Fruit fly (Drosophila melanogaster) whole organism, embryonic: Measurements from ENCODE around the gene CG31800.

Experiments used
- Asciz ChIP-seq: fragments of 200-800 bp; sonication (Bioruptor generic); optimal IDR thresholded peaks from 2 replicates; lab custom pipeline; 2017; ENCODE audit warnings: missing biosample characterization, mild to moderate bottlenecking, missing genetic modification characterization, missing genetic modification reagents
- C15 ChIP-seq: fragments of 200-800 bp; sonication (Bioruptor generic); IDR thresholded peaks from 3 replicates; pipeline ENCODE4 v1.3.6; 2022; ENCODE audit warnings: missing biosample characterization, missing genetic modification characterization
- CG1024 ChIP-seq: fragments of 200-800 bp; sonication (Bioruptor generic); IDR thresholded peaks from 2 replicates; pipeline ENCODE4 v1.3.6; 2022; ENCODE audit warnings: missing biosample characterization, missing genetic modification characterization
- CG10979 ChIP-seq: fragments of 200-800 bp; sonication (Bioruptor generic); optimal IDR thresholded peaks from 2 replicates; lab custom pipeline; 2018; ENCODE audit warnings: missing biosample characterization, mild to moderate bottlenecking, missing genetic modification characterization, moderate library complexity
- CG11456 ChIP-seq: fragments of 200-800 bp; sonication (Bioruptor generic); IDR thresholded peaks from 3 replicates; pipeline ENCODE4 v1.3.6; 2022; ENCODE audit warnings: missing biosample characterization, missing genetic modification characterization
- CG12155 ChIP-seq: fragments of 200-800 bp; sonication (Bioruptor generic); optimal IDR thresholded peaks from 3 replicates; lab custom pipeline; 2016; ENCODE audit warnings: missing biosample characterization, missing genetic modification characterization
- CG12659 ChIP-seq: fragments of 200-800 bp; sonication (Bioruptor generic); optimal IDR thresholded peaks from 3 replicates; lab custom pipeline; 2017; ENCODE audit warnings: mild to moderate bottlenecking, missing biosample characterization, missing genetic modification reagents, missing genetic modification characterization
- CG14050 ChIP-seq: fragments of 200-800 bp; sonication (Bioruptor generic); IDR thresholded peaks from 3 replicates; pipeline ENCODE4 v1.3.6; 2022; ENCODE audit warnings: missing biosample characterization, missing genetic modification characterization
- CG1602 ChIP-seq: fragments of 200-800 bp; sonication (Bioruptor generic); optimal IDR thresholded peaks from 3 replicates; lab custom pipeline; 2016; ENCODE audit warnings: missing biosample characterization, missing genetic modification characterization
- CG16779 ChIP-seq: fragments of 200-800 bp; sonication (Bioruptor generic); IDR thresholded peaks from 2 replicates; pipeline ENCODE4 v1.3.6; 2022; ENCODE audit warnings: missing biosample characterization, missing genetic modification characterization
- CG17328 ChIP-seq: fragments of 200-800 bp; sonication (Bioruptor generic); IDR thresholded peaks from 2 replicates; pipeline ENCODE4 v1.3.6; 2022; ENCODE audit warnings: missing biosample characterization, missing genetic modification characterization
- CG17612 ChIP-seq: fragments of 200-800 bp; sonication (Bioruptor generic); IDR thresholded peaks from 2 replicates; pipeline ENCODE4 v1.3.6; 2022; ENCODE audit warnings: missing biosample characterization, missing genetic modification characterization
- CG17829 ChIP-seq: fragments of 200-800 bp; optimal IDR thresholded peaks from 2 replicates; lab custom pipeline; 2019; ENCODE audit warnings: missing biosample characterization, mild to moderate bottlenecking, missing genetic modification characterization, moderate library complexity
- CG18764 ChIP-seq: fragments of 200-800 bp; sonication (Bioruptor generic); optimal IDR thresholded peaks from 3 replicates; lab custom pipeline; 2016; ENCODE audit warnings: missing biosample characterization, missing genetic modification characterization
- CG33213 ChIP-seq: fragments of 200-800 bp; sonication (Bioruptor generic); optimal IDR thresholded peaks from 3 replicates; lab custom pipeline; 2016; ENCODE audit warnings: missing biosample characterization, missing genetic modification characterization
- CG3407 ChIP-seq: fragments of 200-800 bp; sonication (Bioruptor generic); optimal IDR thresholded peaks from 2 replicates; lab custom pipeline; 2018; ENCODE audit warnings: missing biosample characterization, mild to moderate bottlenecking, missing genetic modification characterization
- CG4820 ChIP-seq: fragments of 200-800 bp; sonication (Bioruptor generic); optimal IDR thresholded peaks from 3 replicates; lab custom pipeline; 2016; ENCODE audit warnings: missing biosample characterization, missing genetic modification characterization
- CG6683 ChIP-seq: fragments of 200-800 bp; sonication (Bioruptor generic); optimal IDR thresholded peaks from 2 replicates; lab custom pipeline; 2017; ENCODE audit warnings: missing biosample characterization, mild to moderate bottlenecking, missing genetic modification characterization, missing genetic modification reagents
- CG6791 ChIP-seq: fragments of 200-800 bp; sonication (Bioruptor generic); IDR thresholded peaks from 3 replicates; pipeline ENCODE4 v1.3.6; 2022; ENCODE audit warnings: missing biosample characterization, missing genetic modification characterization; ENCODE audit not compliant: partially characterized antibody
- CG7372 ChIP-seq: fragments of 200-800 bp; sonication (Bioruptor generic); IDR thresholded peaks from 2 replicates; pipeline ENCODE4 v1.3.6; 2022; ENCODE audit warnings: missing biosample characterization, missing genetic modification characterization
- CG7786 ChIP-seq: fragments of 200-800 bp; sonication (Bioruptor generic); optimal IDR thresholded peaks from 2 replicates; lab custom pipeline; 2016; ENCODE audit warnings: missing biosample characterization, missing genetic modification characterization
- CG8089 ChIP-seq: fragments of 200-800 bp; sonication (Bioruptor generic); optimal IDR thresholded peaks from 3 replicates; lab custom pipeline; 2016; ENCODE audit warnings: missing biosample characterization, missing genetic modification characterization
- CoRest ChIP-seq: fragments of 200-800 bp; sonication (Bioruptor generic); optimal IDR thresholded peaks from 3 replicates; lab custom pipeline; 2018; ENCODE audit warnings: missing biosample characterization, mild to moderate bottlenecking, missing genetic modification characterization, moderate library complexity
- D19B ChIP-seq: fragments of 200-800 bp; sonication (Bioruptor generic); optimal IDR thresholded peaks from 2 replicates; lab custom pipeline; 2017; ENCODE audit warnings: missing biosample characterization, mild to moderate bottlenecking, missing genetic modification characterization
- Dref ChIP-seq: fragments of 200-800 bp; sonication (Bioruptor generic); IDR thresholded peaks from 2 replicates; pipeline ENCODE4 v1.3.6; 2022; ENCODE audit warnings: missing biosample characterization, missing genetic modification characterization
- Ets65A ChIP-seq: fragments of 200-800 bp; sonication (Bioruptor generic); peaks from one replicate; lab custom pipeline; 2016; ENCODE audit warnings: missing biosample characterization, missing genetic modification characterization
- Mrtf ChIP-seq: fragments of 200-800 bp; sonication (Bioruptor generic); IDR thresholded peaks from 3 replicates; pipeline ENCODE4 v1.3.6; 2022; ENCODE audit warnings: missing biosample characterization, missing genetic modification characterization
- Neu2 ChIP-seq: fragments of 200-800 bp; sonication (Bioruptor generic); optimal IDR thresholded peaks from 3 replicates; lab custom pipeline; 2016; ENCODE audit warnings: missing biosample characterization, missing genetic modification characterization, borderline replicate concordance
- Rx ChIP-seq: fragments of 200-800 bp; sonication (Bioruptor generic); IDR thresholded peaks from 2 replicates; pipeline ENCODE4 v1.3.6; 2022; ENCODE audit warnings: missing biosample characterization, missing genetic modification characterization
- Sin3A ChIP-seq: fragments of >200 bp; optimal IDR thresholded peaks from 2 replicates; lab custom pipeline; 2018
- Taf1 ChIP-seq: fragments of 200-800 bp; sonication (Bioruptor generic); IDR thresholded peaks from 2 replicates; pipeline ENCODE4 v1.3.6; 2022; ENCODE audit warnings: missing biosample characterization, missing genetic modification characterization
- Tbp ChIP-seq: fragments of >200 bp; optimal IDR thresholded peaks from 2 replicates; lab custom pipeline; 2018; ENCODE audit warnings: missing biosample characterization, missing genetic modification characterization
- abd-A ChIP-seq: fragments of 200-800 bp; sonication (Bioruptor generic); optimal IDR thresholded peaks from 3 replicates; lab custom pipeline; 2019; ENCODE audit warnings: missing biosample characterization, mild to moderate bottlenecking, missing genetic modification characterization, moderate library complexity
- btn ChIP-seq: fragments of 200-800 bp; sonication (Bioruptor generic); optimal IDR thresholded peaks from 2 replicates; lab custom pipeline; 2016; ENCODE audit warnings: missing biosample characterization, missing genetic modification characterization
- cas ChIP-seq: fragments of 200-800 bp; sonication (Bioruptor generic); IDR thresholded peaks from 2 replicates; pipeline ENCODE4 v1.3.6; 2022; ENCODE audit warnings: missing biosample characterization, missing genetic modification characterization
- cato ChIP-seq: fragments of 200-800 bp; sonication (Bioruptor generic); optimal IDR thresholded peaks from 2 replicates; lab custom pipeline; 2016; ENCODE audit warnings: missing biosample characterization, missing genetic modification characterization, borderline replicate concordance
- cwo ChIP-seq: fragments of 200-800 bp; sonication (Bioruptor generic); optimal IDR thresholded peaks from 3 replicates; lab custom pipeline; 2017; ENCODE audit warnings: missing biosample characterization, missing genetic modification characterization, mild to moderate bottlenecking, moderate library complexity, missing genetic modification reagents
- esg ChIP-seq: fragments of 200-800 bp; sonication (Bioruptor generic); conservative IDR thresholded peaks from 2 replicates; pipeline ENCODE4 v1.3.6; 2022; ENCODE audit warnings: missing biosample characterization, missing genetic modification characterization
- ewg ChIP-seq: fragments of 200-800 bp; sonication (Bioruptor generic); optimal IDR thresholded peaks from 3 replicates; lab custom pipeline; 2017; ENCODE audit warnings: mild to moderate bottlenecking, missing biosample characterization, missing genetic modification reagents, missing genetic modification characterization
- fd3F ChIP-seq: fragments of 200-800 bp; sonication (Bioruptor generic); optimal IDR thresholded peaks from 2 replicates; lab custom pipeline; 2018; ENCODE audit warnings: missing biosample characterization, mild to moderate bottlenecking, missing genetic modification characterization, moderate library complexity
- gsb-n ChIP-seq: fragments of 200-800 bp; sonication (Bioruptor generic); optimal IDR thresholded peaks from 3 replicates; lab custom pipeline; 2018; ENCODE audit warnings: missing biosample characterization, mild to moderate bottlenecking, missing genetic modification characterization
- lbe ChIP-seq: fragments of 200-800 bp; sonication (Bioruptor generic); optimal IDR thresholded peaks from 2 replicates; lab custom pipeline; 2016; ENCODE audit warnings: missing biosample characterization, mild to moderate bottlenecking, missing genetic modification characterization
- mld ChIP-seq: fragments of 200-800 bp; sonication (Bioruptor generic); IDR thresholded peaks from 3 replicates; pipeline ENCODE4 v1.3.6; 2022; ENCODE audit warnings: missing biosample characterization, missing genetic modification characterization; ENCODE audit not compliant: partially characterized antibody
- oc ChIP-seq: fragments of 200-800 bp; sonication (Bioruptor generic); optimal IDR thresholded peaks from 2 replicates; lab custom pipeline; 2018; ENCODE audit warnings: missing biosample characterization, mild to moderate bottlenecking, missing genetic modification characterization, moderate library complexity
- otp ChIP-seq: fragments of 200-800 bp; sonication (Bioruptor generic); IDR thresholded peaks from 3 replicates; pipeline ENCODE4, ENCODE4 v1.3.6; 2022; ENCODE audit warnings: missing biosample characterization, missing genetic modification characterization
- pho ChIP-seq: fragments of 200-800 bp; sonication (Bioruptor generic); optimal IDR thresholded peaks from 2 replicates; lab custom pipeline; 2016; ENCODE audit warnings: missing biosample characterization, missing genetic modification characterization
- pum ChIP-seq: fragments of 200-800 bp; sonication (Bioruptor generic); optimal IDR thresholded peaks from 2 replicates; lab custom pipeline; 2016; ENCODE audit warnings: missing biosample characterization, missing genetic modification characterization
- sr ChIP-seq: fragments of 200-800 bp; sonication (Bioruptor generic); IDR thresholded peaks from 3 replicates; pipeline ENCODE4 v1.3.6; 2022; ENCODE audit warnings: missing biosample characterization, missing genetic modification characterization
- stwl ChIP-seq: fragments of 200-800 bp; sonication (Bioruptor generic); optimal IDR thresholded peaks from 3 replicates; lab custom pipeline; 2018; ENCODE audit warnings: missing biosample characterization, mild to moderate bottlenecking, missing genetic modification characterization, moderate library complexity
- tio ChIP-seq: fragments of 200-800 bp; sonication (Bioruptor generic); optimal IDR thresholded peaks from 2 replicates; lab custom pipeline; 2017; ENCODE audit warnings: missing biosample characterization, missing genetic modification characterization, inconsistent platforms
- tll ChIP-seq, 2 experiments: fragments of 200-800 bp in 1 of 2; fragments of >200 bp in 1 of 2; sonication (Bioruptor generic) in 1 of 2; optimal IDR thresholded peaks; 2 replicates each; lab custom pipeline; 2017 to 2019; ENCODE audit warnings: missing biosample characterization in 2 of 2, missing genetic modification characterization in 2 of 2, mild to moderate bottlenecking in 1 of 2, moderate library complexity in 1 of 2
- unc-4 ChIP-seq: fragments of 200-800 bp; sonication (Bioruptor generic); IDR thresholded peaks from 2 replicates; pipeline ENCODE4 v1.3.6; 2022; ENCODE audit warnings: missing biosample characterization, missing genetic modification characterization; ENCODE audit not compliant: partially characterized antibody

The CG31800 gene

dm6 chr2L:19058916-19059315, 24.5 kb upstream of the CG31800 start, which contains the start of gene Phlpp (continued):
- TF ChIP-seq cato (GFP tag; lab: Kevin White, UChicago) = no peak
- TF ChIP-seq CG16779 = no peak
- no peak for TF ChIP-seq Dref (GFP tag; lab: Robert Waterston, UW)
- peak; percentile 67 for TF ChIP-seq CG17829 (tag; lab: Kevin White, UChicago)
- no peak for TF ChIP-seq gsb-n (tag; lab: Kevin White, UChicago)
- TF ChIP-seq Mrtf = no peak
- TF ChIP-seq tio (GFP tag; lab: Kevin White, UChicago) = no peak
- TF ChIP-seq tll (GFP tag; optimal IDR thresholded peaks at IDR 0.05; lab: Kevin White, UChicago) = no peak
- TF ChIP-seq oc = no peak
- peak; percentile 47 for TF ChIP-seq CoRest (tag; lab: Kevin White, UChicago)
- no peak for TF ChIP-seq Asciz (GFP tag; lab: Kevin White, UChicago)
- TF ChIP-seq CG4820 (GFP tag; lab: Kevin White, UChicago) = no peak
- no peak for TF ChIP-seq CG1602
- peak; percentile 13 for TF ChIP-seq Ets65A (GFP tag; lab: Kevin White, UChicago)
- TF ChIP-seq CG17612 (GFP tag; lab: Robert Waterston, UW) = no peak
- no peak for TF ChIP-seq CG14050 (GFP tag; lab: Robert Waterston, UW)
- no peak for TF ChIP-seq CG6683
- TF ChIP-seq ewg (GFP tag; lab: Kevin White, UChicago) = no peak
- no peak for TF ChIP-seq CG12659 (GFP tag; lab: Kevin White, UChicago)
- TF ChIP-seq Rx (GFP tag; lab: Robert Waterston, UW) = peak; percentile 59
- no peak for TF ChIP-seq pho (GFP tag; lab: Kevin White, UChicago)
- no peak for TF ChIP-seq CG8089 (GFP tag; lab: Kevin White, UChicago)
- TF ChIP-seq CG12155 (GFP tag; lab: Kevin White, UChicago) = no peak
- no peak for TF ChIP-seq D19B
- peak; percentile 27 for TF ChIP-seq cwo (GFP tag; lab: Kevin White, UChicago)
- TF ChIP-seq esg (GFP tag; lab: Robert Waterston, UW) = peak; percentile 45
- TF ChIP-seq CG18764 (GFP tag; lab: Kevin White, UChicago) = no peak
- peak; percentile 71 for TF ChIP-seq CG17328 (GFP tag; lab: Robert Waterston, UW)
- peak; percentile 83 for TF ChIP-seq CG10979
- peak; percentile 49 for TF ChIP-seq CG7372 (GFP tag; lab: Robert Waterston, UW)
- TF ChIP-seq btn (GFP tag; lab: Kevin White, UChicago) = no peak
- no peak for TF ChIP-seq lbe (GFP tag; lab: Kevin White, UChicago)
- no peak for TF ChIP-seq Neu2
- TF ChIP-seq abd-A = no peak
- TF ChIP-seq CG33213 (GFP tag; lab: Kevin White, UChicago) = no peak
- no peak for TF ChIP-seq fd3F (GFP tag; lab: Kevin White, UChicago)
- TF ChIP-seq mld (GFP tag; lab: Robert Waterston, UW) = no peak
- no peak for TF ChIP-seq Tbp (GFP tag; lab: Kevin White, UChicago)
- TF ChIP-seq sr = no peak
- TF ChIP-seq Sin3A (lab: Kevin White, UChicago) = no peak
- TF ChIP-seq Taf1 (GFP tag; lab: Robert Waterston, UW) = no peak
- peak; percentile 2 for TF ChIP-seq stwl (tag; lab: Kevin White, UChicago)
- TF ChIP-seq pum (GFP tag; lab: Kevin White, UChicago) = peak; percentile 33
- no peak for TF ChIP-seq CG6791 (GFP tag; lab: Robert Waterston, UW)
- no peak for TF ChIP-seq CG3407 (GFP tag; lab: Kevin White, UChicago)
- no peak for TF ChIP-seq unc-4
- TF ChIP-seq C15 (GFP tag; lab: Robert Waterston, UW) = 0 out of 3 replicates have a peak, but pooled peaks have one; percentile 44
- 0 out of 3 replicates have a peak, but pooled peaks have one; percentile 24 for TF ChIP-seq otp (GFP tag; lab: Robert Waterston, UW)
- TF ChIP-seq CG11456 (GFP tag; lab: Robert Waterston, UW) = no peak
- TF ChIP-seq cas (GFP tag; lab: Robert Waterston, UW) = no peak
- peak; percentile 69; the same call in 1 of the 2 replicates for TF ChIP-seq CG1024 (GFP tag; lab: Robert Waterston, UW)
- TF ChIP-seq CG7786 (GFP tag; lab: Kevin White, UChicago) = no peak
